Fruit fly (Drosophila melanogaster): ENCODE results near the gene Acbp6.

- TF ChIP-seq Dll (optimal IDR thresholded peaks at IDR 0.05): no peak
- TF ChIP-seq EcR (GFP tag; optimal IDR thresholded peaks at IDR 0.05): no peak
- TF ChIP-seq pan (optimal IDR thresholded peaks at IDR 0.05): no peak
- TF ChIP-seq psq (optimal IDR thresholded peaks at IDR 0.05): no peak
- no peak for TF ChIP-seq usp (GFP tag; optimal IDR thresholded peaks at IDR 0.05)
These were observed 6.6 kb upstream of the Acbp6 start for dm6 chr3L:7122136-7122535.
